Worm (Caenorhabditis elegans) whole organism, young adult: ENCODE measurements around the gene W09C2.9.

Source experiments
- F37B4.10 ChIP-seq: fragments of 200-800 bp; sonication (Bioruptor generic); IDR thresholded peaks from 2 replicates; pipeline ENCODE4 v1.3.6; 2022; ENCODE audit warnings: missing genetic modification characterization, missing compliant biosample characterization
- die-1 ChIP-seq: sonication (generic microtip); optimal IDR thresholded peaks from 2 replicates; lab custom pipeline; 2016; ENCODE audit warnings: missing genotype, mild to moderate bottlenecking, missing genetic modification characterization, missing compliant biosample characterization
- dpl-1 ChIP-seq: fragments of 150-350 bp; optimal IDR thresholded peaks from 2 replicates; lab custom pipeline; 2014; ENCODE audit warnings: missing biosample characterization, missing genetic modification reagents, missing genetic modification characterization
- ztf-3 ChIP-seq: fragments of 200-800 bp; sonication (Bioruptor generic); optimal IDR thresholded peaks from 2 replicates; lab custom pipeline; 2018; ENCODE audit warnings: mild to moderate bottlenecking, missing genetic modification characterization, missing compliant biosample characterization

- TF ChIP-seq die-1 (tag; lab: Kevin White, UChicago) (no peak), dpl-1 (GFP tag; lab: Kevin White, UChicago) (no peak), F37B4.10 (no peak), ztf-3 (GFP tag; lab: Kevin White, UChicago) (no peak)
Observed at ce11 chrIV:9671001-9671652, 48.0 kb upstream of the W09C2.9 start.
